Worm (Caenorhabditis elegans): Measurements from ENCODE around the gene col-109.

col-109 gene

DNA sequence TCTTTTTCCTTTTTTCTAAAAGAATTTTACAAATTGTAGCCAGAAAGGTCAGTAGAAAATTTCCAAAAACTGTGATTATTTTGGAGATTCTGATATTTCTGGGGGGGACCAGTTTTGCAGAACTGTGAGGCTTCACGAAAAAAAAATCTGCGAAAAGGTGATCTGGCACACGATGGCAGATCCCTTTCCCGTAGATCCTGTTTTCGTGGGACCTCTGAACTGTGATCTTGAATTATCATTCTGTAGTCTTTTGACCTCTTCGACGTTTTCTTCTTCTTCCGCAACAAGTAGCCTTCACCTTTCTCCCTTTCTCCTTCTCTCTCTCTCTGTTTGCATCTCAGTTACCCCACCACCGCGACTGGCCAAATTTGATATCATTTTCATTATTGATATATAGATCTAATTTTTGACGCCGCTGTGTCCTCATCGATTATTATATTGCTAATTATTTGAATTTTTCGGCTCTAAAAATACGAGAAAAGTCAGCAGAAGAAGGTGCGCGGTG lies 33.9 kb upstream of the col-109 start:
- TF ChIP-seq pqm-1 (tag; optimal IDR thresholded peaks at IDR 0.05) (no peak), nhr-43 (tag; optimal IDR thresholded peaks at IDR 0.05; ENCODE audit: poor library complexity, severe bottlenecking) (peak; percentile 12), nhr-23 (tag; optimal IDR thresholded peaks at IDR 0.05) (peak; percentile 34)

DNA sequence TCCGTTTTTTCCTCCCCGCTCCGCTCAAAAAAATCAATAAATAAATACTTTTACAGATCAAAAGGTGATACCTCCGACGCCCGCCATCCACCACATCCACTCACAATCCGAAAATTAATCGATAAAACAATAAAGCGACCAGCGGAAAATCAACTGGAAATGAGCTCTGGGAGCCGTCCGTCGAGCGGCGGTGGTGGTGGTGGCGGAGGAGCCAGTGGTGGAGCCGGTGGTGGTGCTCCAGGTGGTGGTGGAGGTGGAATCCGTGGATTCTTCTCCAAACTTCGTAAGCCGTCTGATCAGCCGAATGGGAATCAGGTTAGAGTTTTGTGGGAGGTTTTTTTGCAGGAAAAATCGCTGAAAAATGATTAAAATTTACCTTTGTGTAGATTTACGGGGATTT lies 27.9 kb upstream of the col-109 start, which contains the start of gene egl-4:
Gene egl-4 (plus strand): TSS at position 160 of the 400 bp plus-strand sequence.
- TF ChIP-seq ztf-4 (tag; optimal IDR thresholded peaks at IDR 0.05) (no peak), unc-62 (GFP tag; optimal IDR thresholded peaks at IDR 0.05) (no peak), elt-3 (tag; optimal IDR thresholded peaks at IDR 0.05) (no peak), mdl-1 (tag; optimal IDR thresholded peaks at IDR 0.05) (no peak), hmg-11 (tag; optimal IDR thresholded peaks at IDR 0.05) (no peak), ztf-11 (tag; optimal IDR thresholded peaks at IDR 0.05) (no peak), nfya-1 (tag; optimal IDR thresholded peaks at IDR 0.05; ENCODE audit: insufficient read depth) (no peak), zag-1 (tag; optimal IDR thresholded peaks at IDR 0.05) (no peak), nhr-23 (tag; optimal IDR thresholded peaks at IDR 0.05) (no peak), ceh-9 (tag; optimal IDR thresholded peaks at IDR 0.05) (no peak), lin-15B (tag; optimal IDR thresholded peaks at IDR 0.05) (no peak), unc-39 (tag; optimal IDR thresholded peaks at IDR 0.05) (no peak), lin-39 (tag; optimal IDR thresholded peaks at IDR 0.05) (no peak), nhr-25 (tag; optimal IDR thresholded peaks at IDR 0.05) (no peak), elt-1 (tag; optimal IDR thresholded peaks at IDR 0.05) (no peak), nhr-43 (tag; optimal IDR thresholded peaks at IDR 0.05; ENCODE audit: poor library complexity, severe bottlenecking) (no peak), sea-2 (GFP tag; optimal IDR thresholded peaks at IDR 0.05) (no peak)

DNA sequence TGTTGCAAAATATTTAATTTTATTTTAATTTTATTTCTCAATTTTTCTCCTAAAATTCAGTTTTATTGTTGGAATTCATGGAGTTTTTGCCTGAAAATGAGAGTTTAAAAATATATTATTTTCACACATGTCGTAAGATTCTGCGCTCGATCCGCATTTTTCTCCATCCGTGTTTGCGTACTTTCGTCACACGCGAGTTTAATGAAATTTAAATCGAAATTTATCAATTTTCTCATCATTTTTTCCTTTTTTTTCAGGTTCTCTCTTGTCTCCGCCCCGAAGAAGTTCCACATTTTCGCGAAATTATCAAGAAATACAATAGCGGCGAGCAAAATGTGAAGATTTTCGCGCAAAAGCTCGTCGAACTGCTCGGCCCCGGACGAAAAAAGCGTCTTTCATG lies 26.4 kb upstream of the col-109 start:
- TF ChIP-seq ztf-4 (tag; optimal IDR thresholded peaks at IDR 0.05) (no peak), egl-27 (tag; optimal IDR thresholded peaks at IDR 0.05) (no peak), fkh-2 (tag; optimal IDR thresholded peaks at IDR 0.05) (no peak), nhr-28 (tag; optimal IDR thresholded peaks at IDR 0.05) (no peak), pha-4 (tag; optimal IDR thresholded peaks at IDR 0.05) (no peak), ceh-9 (tag; optimal IDR thresholded peaks at IDR 0.05) (no peak), skn-1 (tag; optimal IDR thresholded peaks at IDR 0.05) (no peak), nhr-11 (tag; optimal IDR thresholded peaks at IDR 0.05) (no peak), aly-2 (tag; optimal IDR thresholded peaks at IDR 0.05) (no peak), nfya-1 (tag; optimal IDR thresholded peaks at IDR 0.05; ENCODE audit: insufficient read depth) (no peak), ceh-28 (tag; optimal IDR thresholded peaks at IDR 0.05) (no peak), eor-1 (tag; optimal IDR thresholded peaks at IDR 0.05) (no peak), nhr-237 (tag; optimal IDR thresholded peaks at IDR 0.05) (no peak), nhr-25 (tag; optimal IDR thresholded peaks at IDR 0.05) (no peak), nhr-77 (tag; optimal IDR thresholded peaks at IDR 0.05) (no peak)

DNA sequence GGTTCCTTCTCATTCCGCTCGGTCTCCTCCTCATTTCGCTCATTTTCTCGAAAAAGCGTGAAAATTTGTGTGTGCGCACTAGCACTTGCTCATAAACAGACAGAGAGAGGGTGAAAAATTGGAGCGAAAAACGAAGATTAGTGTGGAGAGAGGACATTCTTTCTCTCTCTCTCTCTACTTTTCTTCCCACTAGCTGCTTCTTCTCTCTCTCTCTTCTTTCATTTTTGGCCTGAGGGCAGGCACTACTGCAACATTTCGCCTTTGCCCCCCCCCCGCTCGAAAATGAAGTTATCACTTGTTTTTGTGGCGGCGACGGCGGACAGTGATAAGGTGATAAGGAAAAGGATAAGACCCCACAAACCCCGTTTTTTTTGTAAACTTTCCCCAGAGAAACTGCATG lies 25.0 kb upstream of the col-109 start:
- peak; percentile 94 for TF ChIP-seq elt-2 (tag; optimal IDR thresholded peaks at IDR 0.05)
- peak; percentile 14 for TF ChIP-seq lin-15B (tag; optimal IDR thresholded peaks at IDR 0.05)
- TF ChIP-seq nhr-43 (tag; optimal IDR thresholded peaks at IDR 0.05; ENCODE audit: poor library complexity, severe bottlenecking), result no peak
- TF ChIP-seq ztf-4 (tag; optimal IDR thresholded peaks at IDR 0.05), result no peak
- TF ChIP-seq jun-1 (tag; optimal IDR thresholded peaks at IDR 0.05), result no peak
- TF ChIP-seq pha-4 (tag; optimal IDR thresholded peaks at IDR 0.05), result peak; percentile 32
- TF ChIP-seq nhr-11 (tag; optimal IDR thresholded peaks at IDR 0.05), result no peak
- no peak for TF ChIP-seq egl-27 (tag; optimal IDR thresholded peaks at IDR 0.05)
- TF ChIP-seq skn-1 (tag; optimal IDR thresholded peaks at IDR 0.05), result no peak
- TF ChIP-seq elt-3 (tag; optimal IDR thresholded peaks at IDR 0.05), result no peak
- TF ChIP-seq fkh-2 (tag; optimal IDR thresholded peaks at IDR 0.05), result no peak
- peak; percentile 69 for TF ChIP-seq pqm-1 (tag; optimal IDR thresholded peaks at IDR 0.05)
- peak; percentile 54 for TF ChIP-seq nfya-1 (tag; optimal IDR thresholded peaks at IDR 0.05; ENCODE audit: insufficient read depth)
- TF ChIP-seq nhr-237 (tag; optimal IDR thresholded peaks at IDR 0.05), result no peak
- peak; percentile 35 for TF ChIP-seq lin-39 (tag; optimal IDR thresholded peaks at IDR 0.05)

DNA sequence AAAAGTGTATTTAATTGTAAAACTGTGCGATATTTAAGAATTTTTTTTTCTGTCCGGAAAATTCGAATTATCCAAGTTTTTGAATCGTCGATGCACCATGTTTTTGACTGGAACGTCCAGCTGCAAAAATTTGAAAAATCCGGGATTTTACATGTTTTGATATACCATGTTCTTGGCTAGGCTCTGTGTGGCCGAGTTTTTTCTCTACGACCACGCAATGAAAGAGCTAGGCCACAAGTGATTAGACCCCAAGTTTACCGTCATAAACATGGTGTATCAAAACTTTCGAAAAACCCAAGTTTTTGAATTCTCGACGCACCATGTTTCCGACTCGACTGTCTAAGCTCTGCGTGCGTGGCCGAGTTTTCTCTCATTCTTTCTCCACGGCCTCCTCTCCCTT lies 24.6 kb upstream of the col-109 start:
- no peak for TF ChIP-seq nhr-237 (tag; optimal IDR thresholded peaks at IDR 0.05)
- TF ChIP-seq nfya-1 (tag; optimal IDR thresholded peaks at IDR 0.05; ENCODE audit: insufficient read depth), result no peak
- no peak for TF ChIP-seq lin-39 (tag; optimal IDR thresholded peaks at IDR 0.05)
- no peak for TF ChIP-seq ceh-9 (tag; optimal IDR thresholded peaks at IDR 0.05)
- no peak for TF ChIP-seq daf-12 (tag; optimal IDR thresholded peaks at IDR 0.05)
- no peak for TF ChIP-seq zag-1 (tag; optimal IDR thresholded peaks at IDR 0.05)
- TF ChIP-seq egl-27 (tag; optimal IDR thresholded peaks at IDR 0.05), result no peak
- TF ChIP-seq ceh-82 (tag; optimal IDR thresholded peaks at IDR 0.05), result no peak
